Fruit fly (Drosophila melanogaster) whole organism, prepupa: ENCODE measurements around the gene Gba1b.
A peak's percentile ranks its signal among the peaks of the same experiment; 100 is the strongest.

Experiments
- Blimp-1 ChIP-seq: fragments of 200-800 bp; sonication (Bioruptor generic); optimal IDR thresholded peaks from 3 replicates; lab custom pipeline; 2017; ENCODE audit warnings: missing biosample characterization, missing genetic modification characterization, mild to moderate bottlenecking, moderate library complexity, missing genetic modification reagents
- CG10669 ChIP-seq: fragments of 200-800 bp; sonication (Bioruptor generic); optimal IDR thresholded peaks from 3 replicates; lab custom pipeline; 2018; ENCODE audit warnings: missing biosample characterization, mild to moderate bottlenecking, missing genetic modification characterization, moderate library complexity
- CG11294 ChIP-seq: fragments of 200-800 bp; sonication (Bioruptor generic); IDR thresholded peaks from 2 replicates; pipeline ENCODE4 v1.3.6; 2022; ENCODE audit warnings: missing biosample characterization, missing genetic modification characterization
- CG11762 ChIP-seq: fragments of 200-800 bp; sonication (Bioruptor generic); optimal IDR thresholded peaks from 3 replicates; lab custom pipeline; 2016; ENCODE audit warnings: missing biosample characterization, missing genetic modification characterization; ENCODE audit not compliant: insufficient read depth
- CG1621 ChIP-seq: fragments of 200-800 bp; sonication (Bioruptor generic); optimal IDR thresholded peaks from 3 replicates; lab custom pipeline; 2018; ENCODE audit warnings: missing biosample characterization, mild to moderate bottlenecking, missing genetic modification characterization
- CG16779 ChIP-seq: fragments of 200-800 bp; sonication (Bioruptor generic); optimal IDR thresholded peaks from 3 replicates; lab custom pipeline; 2017; ENCODE audit warnings: missing biosample characterization, mild to moderate bottlenecking, missing genetic modification characterization
- CG3032 ChIP-seq: fragments of 200-800 bp; optimal IDR thresholded peaks from 2 replicates; lab custom pipeline; 2019; ENCODE audit warnings: missing biosample characterization, mild to moderate bottlenecking, missing genetic modification characterization, moderate library complexity
- CG31627 ChIP-seq: fragments of 200-800 bp; sonication (Bioruptor generic); optimal IDR thresholded peaks from 3 replicates; lab custom pipeline; 2016; ENCODE audit warnings: missing biosample characterization, missing genetic modification characterization
- CG32006 ChIP-seq: fragments of 200-800 bp; sonication (Bioruptor generic); optimal IDR thresholded peaks from 3 replicates; lab custom pipeline; 2017; ENCODE audit warnings: missing biosample characterization, mild to moderate bottlenecking, missing genetic modification characterization
- CG3919 ChIP-seq: fragments of 200-800 bp; sonication (Bioruptor generic); optimal IDR thresholded peaks from 3 replicates; lab custom pipeline; 2016; ENCODE audit warnings: missing biosample characterization, missing genetic modification characterization
- CG6163 ChIP-seq: fragments of 200-800 bp; sonication (Bioruptor generic); IDR thresholded peaks from 3 replicates; pipeline ENCODE4 v1.3.6; 2022; ENCODE audit warnings: missing biosample characterization, missing genetic modification characterization
- CG6276 ChIP-seq: fragments of 200-800 bp; sonication (Bioruptor generic); optimal IDR thresholded peaks from 2 replicates; lab custom pipeline; 2017; ENCODE audit warnings: missing biosample characterization, mild to moderate bottlenecking, missing genetic modification characterization
- CG6792 ChIP-seq: fragments of 200-800 bp; sonication (Bioruptor generic); optimal IDR thresholded peaks from 3 replicates; lab custom pipeline; 2016; ENCODE audit warnings: missing biosample characterization, missing genetic modification characterization
- CG8119 ChIP-seq: fragments of 200-800 bp; sonication (Bioruptor generic); IDR thresholded peaks from 3 replicates; pipeline ENCODE4 v1.3.6; 2022; ENCODE audit warnings: missing biosample characterization, missing genetic modification characterization
- CG8319 ChIP-seq: fragments of 200-800 bp; sonication (Bioruptor generic); optimal IDR thresholded peaks from 3 replicates; lab custom pipeline; 2016; ENCODE audit warnings: missing biosample characterization, missing genetic modification characterization
- CG9139 ChIP-seq: fragments of 200-800 bp; sonication (Bioruptor generic); optimal IDR thresholded peaks from 3 replicates; lab custom pipeline; 2017; ENCODE audit warnings: missing biosample characterization, mild to moderate bottlenecking, missing genetic modification characterization
- Eip78C ChIP-seq: fragments of 200-800 bp; sonication (Bioruptor generic); peaks from one replicate; lab custom pipeline; 2016; ENCODE audit warnings: missing biosample characterization, missing genetic modification characterization
- Eip93F ChIP-seq: fragments of 200-800 bp; sonication (Bioruptor generic); optimal IDR thresholded peaks from 2 replicates; lab custom pipeline; 2016; ENCODE audit warnings: missing biosample characterization, mild to moderate bottlenecking, missing genetic modification characterization
- Ets21C ChIP-seq: fragments of 200-800 bp; sonication (Bioruptor generic); optimal IDR thresholded peaks from 3 replicates; lab custom pipeline; 2016; ENCODE audit warnings: missing biosample characterization, missing genetic modification characterization
- Ets96B ChIP-seq: fragments of 200-800 bp; optimal IDR thresholded peaks from 2 replicates; lab custom pipeline; 2019; ENCODE audit warnings: missing biosample characterization, mild to moderate bottlenecking, missing genetic modification characterization, moderate library complexity
- Gug ChIP-seq: fragments of 200-800 bp; sonication (Bioruptor generic); IDR thresholded peaks from 2 replicates; pipeline ENCODE4 v1.3.6; 2022; ENCODE audit warnings: missing biosample characterization, missing genetic modification characterization
- Hr39 ChIP-seq: fragments of 200-800 bp; sonication (Bioruptor generic); optimal IDR thresholded peaks from 2 replicates; lab custom pipeline; 2016; ENCODE audit warnings: missing biosample characterization, missing genetic modification characterization
- Hr4 ChIP-seq: fragments of 200-800 bp; sonication (Bioruptor generic); optimal IDR thresholded peaks from 3 replicates; lab custom pipeline; 2016; ENCODE audit warnings: missing biosample characterization, missing genetic modification characterization
- Lpt ChIP-seq: fragments of 200-800 bp; sonication (Bioruptor generic); optimal IDR thresholded peaks from 3 replicates; lab custom pipeline; 2016; ENCODE audit warnings: missing biosample characterization, missing genetic modification characterization
- Met ChIP-seq: fragments of 200-800 bp; sonication (Bioruptor generic); optimal IDR thresholded peaks from 3 replicates; lab custom pipeline; 2016; ENCODE audit warnings: missing biosample characterization, missing genetic modification characterization
- OdsH ChIP-seq: fragments of 200-800 bp; sonication (Bioruptor generic); optimal IDR thresholded peaks from 3 replicates; lab custom pipeline; 2016; ENCODE audit warnings: missing biosample characterization, missing genetic modification characterization
- Smox ChIP-seq: fragments of 200-800 bp; sonication (Bioruptor generic); optimal IDR thresholded peaks from 3 replicates; lab custom pipeline; 2016; ENCODE audit warnings: missing biosample characterization, missing genetic modification characterization
- Sox102F ChIP-seq: fragments of 200-800 bp; sonication (Bioruptor generic); optimal IDR thresholded peaks from 2 replicates; lab custom pipeline; 2016; ENCODE audit warnings: missing biosample characterization, mild to moderate bottlenecking, missing genetic modification characterization
- Sox14 ChIP-seq: fragments of 200-800 bp; sonication (Bioruptor generic); optimal IDR thresholded peaks from 3 replicates; lab custom pipeline; 2016; ENCODE audit warnings: missing biosample characterization, missing genetic modification characterization
- Sox15 ChIP-seq: fragments of 200-800 bp; sonication (Bioruptor generic); optimal IDR thresholded peaks from 3 replicates; lab custom pipeline; 2016; ENCODE audit warnings: missing biosample characterization, missing genetic modification characterization
- acj6 ChIP-seq: fragments of 200-800 bp; sonication (Bioruptor generic); optimal IDR thresholded peaks from 3 replicates; lab custom pipeline; 2016; ENCODE audit warnings: missing biosample characterization, missing genetic modification characterization
- cyc ChIP-seq: fragments of 200-800 bp; sonication (Bioruptor generic); optimal IDR thresholded peaks from 3 replicates; lab custom pipeline; 2016; ENCODE audit warnings: missing biosample characterization, missing genetic modification characterization
- dac ChIP-seq: fragments of 200-800 bp; sonication (Bioruptor generic); optimal IDR thresholded peaks from 2 replicates; lab custom pipeline; 2017; ENCODE audit warnings: missing biosample characterization, mild to moderate bottlenecking, missing genetic modification characterization
- dsx ChIP-seq: fragments of 200-800 bp; optimal IDR thresholded peaks from 3 replicates; lab custom pipeline; 2019; ENCODE audit warnings: missing biosample characterization, mild to moderate bottlenecking, missing genetic modification characterization, moderate library complexity; ENCODE audit not compliant: poor library complexity, severe bottlenecking
- eg ChIP-seq: fragments of 200-800 bp; sonication (Bioruptor generic); IDR thresholded peaks from 3 replicates; pipeline ENCODE4 v1.3.6; 2022; ENCODE audit warnings: missing biosample characterization, missing genetic modification characterization
- esn ChIP-seq: fragments of 200-800 bp; sonication (Bioruptor generic); optimal IDR thresholded peaks from 2 replicates; lab custom pipeline; 2016; ENCODE audit warnings: missing biosample characterization, mild to moderate bottlenecking, missing genetic modification characterization, moderate library complexity
- fd59A ChIP-seq: fragments of 200-800 bp; sonication (Bioruptor generic); optimal IDR thresholded peaks from 2 replicates; lab custom pipeline; 2017; ENCODE audit warnings: missing biosample characterization, mild to moderate bottlenecking, missing genetic modification characterization, missing genetic modification reagents
- fkh ChIP-seq: fragments of 200-800 bp; sonication (Bioruptor generic); optimal IDR thresholded peaks from 3 replicates; lab custom pipeline; 2017; ENCODE audit warnings: missing biosample characterization, mild to moderate bottlenecking, missing genetic modification characterization, moderate library complexity
- lz ChIP-seq: fragments of 200-800 bp; sonication (Bioruptor generic); optimal IDR thresholded peaks from 3 replicates; lab custom pipeline; 2016; ENCODE audit warnings: missing biosample characterization, missing genetic modification characterization
- ss ChIP-seq, 2 experiments: fragments of 200-800 bp; sonication (Bioruptor generic); optimal IDR thresholded peaks; 2 replicates in 1 of 2; 3 replicates in 1 of 2; lab custom pipeline; 2017 to 2018; ENCODE audit warnings: mild to moderate bottlenecking in 2 of 2, missing biosample characterization in 2 of 2, missing genetic modification characterization in 2 of 2, moderate library complexity in 1 of 2
- svp ChIP-seq: fragments of 200-800 bp; sonication (Bioruptor generic); peaks from one replicate; lab custom pipeline; 2016; ENCODE audit warnings: missing biosample characterization, missing genetic modification characterization
- topi ChIP-seq: fragments of 200-800 bp; sonication (Bioruptor generic); optimal IDR thresholded peaks from 3 replicates; lab custom pipeline; 2016; ENCODE audit warnings: missing biosample characterization, missing genetic modification characterization
- vri ChIP-seq: fragments of 200-800 bp; sonication (Bioruptor generic); optimal IDR thresholded peaks from 3 replicates; lab custom pipeline; 2016; ENCODE audit warnings: missing biosample characterization, mild to moderate bottlenecking, missing genetic modification characterization

Gene Gba1b

dm6 chr3R:23714852-23715251, 10.2 kb downstream of the Gba1b start:
- TF ChIP-seq ss (GFP tag; optimal IDR thresholded peaks at IDR 0.05; lab: Kevin White, UChicago) (no peak), Sox14 (GFP tag; lab: Kevin White, UChicago) (no peak), esn (GFP tag; lab: Kevin White, UChicago) (no peak), Hr4 (GFP tag; lab: Kevin White, UChicago) (no peak), vri (GFP tag; lab: Kevin White, UChicago) (peak; percentile 65)
- TF ChIP-seq, all 60 proteins: peak for 1

dm6 chr3R:23718297-23718941, 13.8 kb downstream of the Gba1b start, which contains the start of gene nau:
TSS of gene nau (minus strand) at chr3R:23718357.
- TF ChIP-seq CG6276 (GFP tag; lab: Kevin White, UChicago) (no peak), Gug (GFP tag; lab: Robert Waterston, UW) (no peak), CG32006 (no peak), Ets96B (tag; lab: Kevin White, UChicago) (no peak), CG8119 (GFP tag; lab: Robert Waterston, UW) (no peak), OdsH (GFP tag; lab: Kevin White, UChicago) (no peak)

dm6 chr3R:23721525-23721924, 16.9 kb downstream of the Gba1b start, which contains the start of gene CG10232:
TSS of gene CG10232 (minus strand) at chr3R:23721625.
- TF ChIP-seq CG32006 = no peak
- TF ChIP-seq cyc (GFP tag; lab: Kevin White, UChicago) = no peak
- TF ChIP-seq acj6 = no peak
- TF ChIP-seq Smox (GFP tag; lab: Kevin White, UChicago) = no peak
- no peak for TF ChIP-seq Hr4 (GFP tag; lab: Kevin White, UChicago)
- no peak for TF ChIP-seq CG16779
- TF ChIP-seq CG8319 (GFP tag; lab: Kevin White, UChicago) = no peak
- no peak for TF ChIP-seq Eip78C
- TF ChIP-seq Sox15 (GFP tag; lab: Kevin White, UChicago) = no peak
- no peak for TF ChIP-seq Sox14 (GFP tag; lab: Kevin White, UChicago)

dm6 chr3R:23721936-23722335, 17.3 kb downstream of the Gba1b start:
- TF ChIP-seq CG9139 (GFP tag; lab: Kevin White, UChicago) (no peak), CG31627 (GFP tag; lab: Kevin White, UChicago) (peak; percentile 33), CG11762 (no peak), Hr39 (GFP tag; lab: Kevin White, UChicago) (peak; percentile 13), CG6792 (GFP tag; lab: Kevin White, UChicago) (no peak), svp (peak; percentile 65), Gug (GFP tag; lab: Robert Waterston, UW) (no peak), Smox (GFP tag; lab: Kevin White, UChicago) (peak; percentile 6), CG11294 (GFP tag; lab: Robert Waterston, UW) (no peak), Sox102F (GFP tag; lab: Kevin White, UChicago) (no peak), CG10669 (no peak), Eip93F (GFP tag; lab: Kevin White, UChicago) (no peak), Lpt (no peak), Ets21C (no peak), cyc (GFP tag; lab: Kevin White, UChicago) (peak; percentile 7), dsx (GFP tag; lab: Kevin White, UChicago) (no peak), Met (GFP tag; lab: Kevin White, UChicago) (no peak), CG3919 (GFP tag; lab: Kevin White, UChicago) (no peak), CG3032 (peak; percentile 20), CG1621 (tag; lab: Kevin White, UChicago) (no peak), CG8119 (GFP tag; lab: Robert Waterston, UW) (no peak), eg (GFP tag; lab: Robert Waterston, UW) (no peak), Eip78C (no peak), ss (GFP tag; optimal IDR thresholded peaks at IDR 0.05; lab: Kevin White, UChicago) (no peak), dac (GFP tag; lab: Kevin White, UChicago) (no peak), Sox15 (GFP tag; lab: Kevin White, UChicago) (no peak), CG16779 (no peak), topi (GFP tag; lab: Kevin White, UChicago) (no peak), CG8319 (GFP tag; lab: Kevin White, UChicago) (no peak), CG6163 (no peak), lz (GFP tag; lab: Kevin White, UChicago) (peak; percentile 18), fkh (peak; percentile 97), fd59A (GFP tag; lab: Kevin White, UChicago) (no peak), acj6 (no peak), Blimp-1 (GFP tag; lab: Kevin White, UChicago) (no peak)
